Fruit fly (Drosophila melanogaster) whole organism, embryonic: ENCODE measurements around the gene Pfas.

ENCODE experiments used
- Abd-B ChIP-seq: fragments of 200-800 bp; sonication (Bioruptor generic); optimal IDR thresholded peaks from 2 replicates; lab custom pipeline; 2018; ENCODE audit warnings: missing biosample characterization, mild to moderate bottlenecking, missing genetic modification characterization, moderate library complexity
- Ada2b ChIP-seq: fragments of 200-800 bp; sonication (Bioruptor generic); IDR thresholded peaks from 2 replicates; pipeline ENCODE4 v1.3.6; 2022; ENCODE audit warnings: missing biosample characterization, missing genetic modification characterization
- B-H2 ChIP-seq: fragments of 200-800 bp; sonication (Bioruptor generic); optimal IDR thresholded peaks from 2 replicates; lab custom pipeline; 2018; ENCODE audit warnings: missing biosample characterization, mild to moderate bottlenecking, missing genetic modification characterization
- BEAF-32 ChIP-seq: fragments of 200-800 bp; sonication (Bioruptor generic); optimal IDR thresholded peaks from 3 replicates; lab custom pipeline; 2017; ENCODE audit warnings: missing biosample characterization, missing genetic modification characterization, mild to moderate bottlenecking, moderate library complexity, missing genetic modification reagents
- CG10321 ChIP-seq: fragments of 200-800 bp; sonication (Bioruptor generic); IDR thresholded peaks from 2 replicates; pipeline ENCODE4 v1.3.6; 2022; ENCODE audit warnings: missing biosample characterization, missing genetic modification characterization
- CG11093 ChIP-seq: fragments of 200-800 bp; sonication (Bioruptor generic); IDR thresholded peaks from 3 replicates; pipeline ENCODE4 v1.3.6; 2022; ENCODE audit warnings: missing biosample characterization, missing genetic modification characterization
- CG11504 ChIP-seq: fragments of 200-800 bp; sonication (Bioruptor generic); optimal IDR thresholded peaks from 3 replicates; lab custom pipeline; 2019; ENCODE audit warnings: missing biosample characterization, mild to moderate bottlenecking, missing genetic modification characterization, moderate library complexity
- CG13123 ChIP-seq: fragments of 200-800 bp; sonication (Bioruptor generic); optimal IDR thresholded peaks from 2 replicates; lab custom pipeline; 2016; ENCODE audit warnings: missing biosample characterization, missing genetic modification characterization
- CG1647 ChIP-seq: fragments of 200-800 bp; sonication (Bioruptor generic); optimal IDR thresholded peaks from 3 replicates; lab custom pipeline; 2016; ENCODE audit warnings: missing biosample characterization, missing genetic modification characterization
- CG16863 ChIP-seq: fragments of 200-800 bp; sonication (Bioruptor generic); optimal IDR thresholded peaks from 3 replicates; lab custom pipeline; 2016; ENCODE audit warnings: missing biosample characterization, missing genetic modification characterization
- CG17912 ChIP-seq: fragments of 200-800 bp; sonication (Bioruptor generic); optimal IDR thresholded peaks from 2 replicates; lab custom pipeline; 2018; ENCODE audit warnings: missing biosample characterization, mild to moderate bottlenecking, missing genetic modification characterization
- CG18599 ChIP-seq: fragments of 200-800 bp; sonication (Bioruptor generic); optimal IDR thresholded peaks from 3 replicates; lab custom pipeline; 2017; ENCODE audit warnings: missing biosample characterization, missing genetic modification characterization, mild to moderate bottlenecking, moderate library complexity, missing genetic modification reagents
- CG2202 ChIP-seq: fragments of 200-800 bp; sonication (Bioruptor generic); optimal IDR thresholded peaks from 2 replicates; lab custom pipeline; 2018; ENCODE audit warnings: missing biosample characterization, mild to moderate bottlenecking, missing genetic modification characterization
- CG3726 ChIP-seq: fragments of 200-800 bp; sonication (Bioruptor generic); IDR thresholded peaks from 3 replicates; pipeline ENCODE4, ENCODE4 v1.3.6; 2022; ENCODE audit warnings: missing biosample characterization, missing genetic modification characterization
- CG4820 ChIP-seq: fragments of 200-800 bp; sonication (Bioruptor generic); optimal IDR thresholded peaks from 3 replicates; lab custom pipeline; 2016; ENCODE audit warnings: missing biosample characterization, missing genetic modification characterization
- CG5953 ChIP-seq: fragments of 200-800 bp; sonication (Bioruptor generic); IDR thresholded peaks from 2 replicates; pipeline ENCODE4 v1.3.6; 2022; ENCODE audit warnings: missing biosample characterization, missing genetic modification characterization
- CG6254 ChIP-seq: fragments of 200-800 bp; sonication (Bioruptor generic); optimal IDR thresholded peaks from 3 replicates; lab custom pipeline; 2017; ENCODE audit warnings: mild to moderate bottlenecking, missing biosample characterization, missing genetic modification reagents, missing genetic modification characterization
- CG6765 ChIP-seq: fragments of 200-800 bp; sonication (Bioruptor generic); optimal IDR thresholded peaks from 3 replicates; lab custom pipeline; 2017; ENCODE audit warnings: missing biosample characterization, mild to moderate bottlenecking, missing genetic modification characterization
- CG7271 ChIP-seq: fragments of 200-800 bp; sonication (Bioruptor generic); optimal IDR thresholded peaks from 2 replicates; lab custom pipeline; 2018; ENCODE audit warnings: missing biosample characterization, mild to moderate bottlenecking, missing genetic modification characterization, moderate library complexity
- CrebB ChIP-seq: fragments of 200-800 bp; sonication (Bioruptor generic); optimal IDR thresholded peaks from 3 replicates; lab custom pipeline; 2018; ENCODE audit warnings: missing biosample characterization, mild to moderate bottlenecking, missing genetic modification characterization
- D ChIP-seq, 2 experiments: fragments of 200-800 bp in 1 of 2; fragments of >200 bp in 1 of 2; sonication (Bioruptor generic) in 1 of 2; optimal IDR thresholded peaks; 2 replicates in 1 of 2; 3 replicates in 1 of 2; lab custom pipeline; 2017; ENCODE audit warnings: mild to moderate bottlenecking in 1 of 2, missing biosample characterization in 1 of 2, missing genetic modification characterization in 1 of 2, missing genetic modification reagents in 1 of 2
- Dbx ChIP-seq: fragments of 200-800 bp; sonication (Bioruptor generic); IDR thresholded peaks from 3 replicates; pipeline ENCODE4 v1.3.6; 2022; ENCODE audit warnings: missing biosample characterization, missing genetic modification characterization
- HLH3B ChIP-seq: fragments of 200-800 bp; sonication (Bioruptor generic); IDR thresholded peaks from 2 replicates; pipeline ENCODE4 v1.3.6; 2022; ENCODE audit warnings: missing biosample characterization, missing genetic modification characterization
- HLHmδ ChIP-seq: fragments of 200-800 bp; sonication (Bioruptor generic); optimal IDR thresholded peaks from 2 replicates; lab custom pipeline; 2018; ENCODE audit warnings: missing biosample characterization, mild to moderate bottlenecking, missing genetic modification characterization, moderate library complexity
- Jarid2 ChIP-seq: fragments of 200-800 bp; sonication (Bioruptor generic); optimal IDR thresholded peaks from 3 replicates; lab custom pipeline; 2017; ENCODE audit warnings: mild to moderate bottlenecking, missing biosample characterization, missing genetic modification reagents, missing genetic modification characterization
- MBD-R2 ChIP-seq: fragments of 200-800 bp; sonication (Bioruptor generic); IDR thresholded peaks from 2 replicates; pipeline ENCODE4 v1.3.6; 2022; ENCODE audit warnings: missing biosample characterization, missing genetic modification characterization
- Mrtf ChIP-seq: fragments of 200-800 bp; sonication (Bioruptor generic); IDR thresholded peaks from 3 replicates; pipeline ENCODE4 v1.3.6; 2022; ENCODE audit warnings: missing biosample characterization, missing genetic modification characterization
- Rx ChIP-seq: fragments of 200-800 bp; sonication (Bioruptor generic); IDR thresholded peaks from 2 replicates; pipeline ENCODE4 v1.3.6; 2022; ENCODE audit warnings: missing biosample characterization, missing genetic modification characterization
- Stat92E ChIP-seq, 3 experiments: fragments of >200 bp in 2 of 3; fragments of 200-800 bp in 1 of 3; sonication (Bioruptor generic) in 1 of 3; optimal IDR thresholded peaks; 2 replicates each; lab custom pipeline; 2017 to 2019; ENCODE audit warnings: missing biosample characterization in 3 of 3, missing genetic modification characterization in 3 of 3, mild to moderate bottlenecking in 1 of 3, moderate library complexity in 1 of 3
- Tbp ChIP-seq: fragments of >200 bp; optimal IDR thresholded peaks from 2 replicates; lab custom pipeline; 2018; ENCODE audit warnings: missing biosample characterization, missing genetic modification characterization
- ab ChIP-seq: fragments of 200-800 bp; sonication (Bioruptor generic); optimal IDR thresholded peaks from 2 replicates; lab custom pipeline; 2016; ENCODE audit warnings: missing biosample characterization, missing genetic modification characterization
- abd-A ChIP-seq: fragments of 200-800 bp; sonication (Bioruptor generic); optimal IDR thresholded peaks from 3 replicates; lab custom pipeline; 2019; ENCODE audit warnings: missing biosample characterization, mild to moderate bottlenecking, missing genetic modification characterization, moderate library complexity
- az2 ChIP-seq: fragments of 200-800 bp; sonication (Bioruptor generic); optimal IDR thresholded peaks from 3 replicates; lab custom pipeline; 2016; ENCODE audit warnings: missing biosample characterization, missing genetic modification characterization
- bsh ChIP-seq, 2 experiments: fragments of 200-800 bp; sonication (Bioruptor generic); optimal IDR thresholded peaks; 2 replicates each; lab custom pipeline; 2017 to 2018; ENCODE audit warnings: mild to moderate bottlenecking in 2 of 2, missing biosample characterization in 2 of 2, missing genetic modification characterization in 2 of 2, moderate library complexity in 1 of 2
- cg ChIP-seq: fragments of 200-800 bp; sonication (Bioruptor generic); optimal IDR thresholded peaks from 3 replicates; lab custom pipeline; 2019; ENCODE audit warnings: missing biosample characterization, mild to moderate bottlenecking, missing genetic modification characterization, moderate library complexity
- croc ChIP-seq: fragments of 200-800 bp; sonication (Bioruptor generic); conservative IDR thresholded peaks from 3 replicates; pipeline ENCODE4 v1.3.6; 2022; ENCODE audit warnings: missing biosample characterization, missing genetic modification characterization
- dm ChIP-seq: fragments of 200-800 bp; sonication (Bioruptor generic); optimal IDR thresholded peaks from 3 replicates; lab custom pipeline; 2016; ENCODE audit warnings: missing biosample characterization, missing genetic modification characterization
- exex ChIP-seq: fragments of 200-800 bp; sonication (Bioruptor generic); optimal IDR thresholded peaks from 4 replicates; lab custom pipeline; 2018; ENCODE audit warnings: missing biosample characterization, mild to moderate bottlenecking, missing genetic modification characterization, moderate library complexity
- gem ChIP-seq: fragments of 200-800 bp; sonication (Bioruptor generic); optimal IDR thresholded peaks from 2 replicates; lab custom pipeline; 2019; ENCODE audit warnings: missing biosample characterization, mild to moderate bottlenecking, missing genetic modification characterization, moderate library complexity
- jing ChIP-seq: fragments of 200-800 bp; sonication (Bioruptor generic); optimal IDR thresholded peaks from 2 replicates; lab custom pipeline; 2018; ENCODE audit warnings: missing biosample characterization, mild to moderate bottlenecking, missing genetic modification characterization
- salm ChIP-seq: fragments of 200-800 bp; sonication (Bioruptor generic); optimal IDR thresholded peaks from 2 replicates; lab custom pipeline; 2018; ENCODE audit warnings: missing biosample characterization, mild to moderate bottlenecking, missing genetic modification characterization
- sna ChIP-seq: fragments of 200-800 bp; sonication (Bioruptor generic); IDR thresholded peaks from 2 replicates; pipeline ENCODE4 v1.3.6; 2022; ENCODE audit warnings: missing biosample characterization, missing genetic modification characterization; ENCODE audit not compliant: partially characterized antibody
- sr ChIP-seq: fragments of 200-800 bp; sonication (Bioruptor generic); IDR thresholded peaks from 3 replicates; pipeline ENCODE4 v1.3.6; 2022; ENCODE audit warnings: missing biosample characterization, missing genetic modification characterization
- tio ChIP-seq: fragments of 200-800 bp; sonication (Bioruptor generic); optimal IDR thresholded peaks from 2 replicates; lab custom pipeline; 2017; ENCODE audit warnings: missing biosample characterization, missing genetic modification characterization, inconsistent platforms
- twi ChIP-seq: fragments of 200-800 bp; optimal IDR thresholded peaks from 2 replicates; lab custom pipeline; 2019; ENCODE audit warnings: missing biosample characterization, mild to moderate bottlenecking, missing genetic modification characterization, moderate library complexity
- tx ChIP-seq: fragments of 200-800 bp; sonication (Bioruptor generic); optimal IDR thresholded peaks from 2 replicates; lab custom pipeline; 2016; ENCODE audit warnings: missing biosample characterization, missing genetic modification characterization
- vvl ChIP-seq: fragments of 200-800 bp; sonication (Bioruptor generic); IDR thresholded peaks from 2 replicates; pipeline ENCODE4 v1.3.6; 2022; ENCODE audit warnings: missing biosample characterization, missing genetic modification characterization
- zen2 ChIP-seq: fragments of 200-800 bp; sonication (Bioruptor generic); IDR thresholded peaks from 3 replicates; pipeline ENCODE4 v1.3.6; 2022; ENCODE audit warnings: missing biosample characterization, missing genetic modification characterization; ENCODE audit not compliant: partially characterized antibody

Pfas gene

dm6 chr2L:6062382-6063082, 16.7 kb upstream of the Pfas start, which contains the start of the genes ND-51 and CG13994 (continued):
- TF ChIP-seq CG6254, result peak; percentile 63
- TF ChIP-seq CG4820 (GFP tag; lab: Kevin White, UChicago), result peak; percentile 82
- TF ChIP-seq az2 (GFP tag; lab: Kevin White, UChicago), result peak; percentile 84
- TF ChIP-seq vvl (GFP tag; lab: Robert Waterston, UW), result peak; percentile 89
- peak; percentile 82 for TF ChIP-seq HLH3B
- peak; percentile 62 for TF ChIP-seq Mrtf (GFP tag; lab: Robert Waterston, UW)
- TF ChIP-seq D (optimal IDR thresholded peaks at IDR 0.05; lab: Kevin White, UChicago), result no peak
- peak; percentile 66 for TF ChIP-seq D (GFP tag; optimal IDR thresholded peaks at IDR 0.05; lab: Kevin White, UChicago)
- TF ChIP-seq MBD-R2, result peak; percentile 86
- TF ChIP-seq jing (GFP tag; lab: Kevin White, UChicago), result no peak
- TF ChIP-seq Abd-B (GFP tag; lab: Kevin White, UChicago), result peak; percentile 94
- TF ChIP-seq CG11504, result no peak
- peak; percentile 85 for TF ChIP-seq Ada2b (GFP tag; lab: Robert Waterston, UW)
- TF ChIP-seq croc (GFP tag; lab: Robert Waterston, UW), result peak; percentile 69
- TF ChIP-seq CG7271 (tag; lab: Kevin White, UChicago), result peak; percentile 40
- TF ChIP-seq dm (GFP tag; lab: Kevin White, UChicago), result peak; percentile 70
- peak; percentile 35 for TF ChIP-seq CrebB
- no peak for TF ChIP-seq zen2
- no peak for TF ChIP-seq CG3726 (GFP tag; lab: Robert Waterston, UW)
- TF ChIP-seq sr, result peak; percentile 45; the same call in 1 of the 3 replicates
- peak; percentile 79 for TF ChIP-seq CG16863 (GFP tag; lab: Kevin White, UChicago)
- peak; percentile 35 for TF ChIP-seq salm
- TF ChIP-seq CG18599 (GFP tag; lab: Kevin White, UChicago), result peak; percentile 86
- peak; percentile 1 for TF ChIP-seq ab (GFP tag; lab: Kevin White, UChicago)
- TF ChIP-seq cg (GFP tag; lab: Kevin White, UChicago), result no peak
- no peak for TF ChIP-seq abd-A (tag; lab: Kevin White, UChicago)
- peak; percentile 63 for TF ChIP-seq twi (tag; lab: Kevin White, UChicago)
- TF ChIP-seq exex, result peak; percentile 73
- TF ChIP-seq gem (tag; lab: Kevin White, UChicago), result peak; percentile 85
- TF ChIP-seq CG1647 (GFP tag; lab: Kevin White, UChicago), result peak; percentile 83
- TF ChIP-seq Stat92E (GFP tag; optimal IDR thresholded peaks at IDR 0.05; lab: Kevin White, UChicago), result peak in 1 of 3 experiments; percentile 34
- TF ChIP-seq CG2202 (tag; lab: Kevin White, UChicago), result peak; percentile 61
- TF ChIP-seq CG17912, result peak; percentile 75
- TF ChIP-seq CG10321 (GFP tag; lab: Robert Waterston, UW), result no peak
- peak; percentile 5 to 82 for TF ChIP-seq bsh (GFP tag; optimal IDR thresholded peaks at IDR 0.05; lab: Kevin White, UChicago)
- TF ChIP-seq BEAF-32 (GFP tag; lab: Kevin White, UChicago), result peak; percentile 58
- TF ChIP-seq Dbx, result peak; percentile 87
- peak; percentile 74 for TF ChIP-seq Rx
- TF ChIP-seq B-H2 (GFP tag; lab: Kevin White, UChicago), result peak; percentile 91
- no peak for TF ChIP-seq CG6765 (GFP tag; lab: Kevin White, UChicago)
- TF ChIP-seq tio (GFP tag; lab: Kevin White, UChicago), result no peak
- no peak for TF ChIP-seq Tbp (GFP tag; lab: Kevin White, UChicago)
- peak; percentile 71; the same call in 2 of the 3 replicates for TF ChIP-seq CG11093
- TF ChIP-seq CG13123 (GFP tag; lab: Kevin White, UChicago), result peak; percentile 69
- no peak for TF ChIP-seq HLHmδ (GFP tag; lab: Kevin White, UChicago)
- peak; percentile 88 for TF ChIP-seq tx
- TF ChIP-seq sna (GFP tag; lab: Robert Waterston, UW), result no peak; the same call in 1 of the 2 replicates
- TF ChIP-seq Jarid2 (GFP tag; lab: Kevin White, UChicago), result no peak
- peak; percentile 63; the same call in 1 of the 2 replicates for TF ChIP-seq CG5953 (GFP tag; lab: Robert Waterston, UW)
